Worm (Caenorhabditis elegans) whole organism, late embryonic: ENCODE results near the gene T14B1.1.

Experiments
- C08G9.2 ChIP-seq: sonication (generic microtip); optimal IDR thresholded peaks from 2 replicates; lab custom pipeline; 2016; ENCODE audit warnings: mild to moderate bottlenecking, missing genetic modification characterization, moderate library complexity, missing compliant biosample characterization
- C38D4.7 ChIP-seq: fragments of 200-800 bp; sonication (Bioruptor generic); optimal IDR thresholded peaks from 2 replicates; lab custom pipeline; 2018; ENCODE audit warnings: mild to moderate bottlenecking, missing genetic modification characterization, moderate library complexity, missing compliant biosample characterization
- F13H6.1 ChIP-seq: sonication (generic microtip); optimal IDR thresholded peaks from 2 replicates; lab custom pipeline; 2016; ENCODE audit warnings: missing genetic modification characterization, missing compliant biosample characterization
- K02D7.2 ChIP-seq: sonication (generic microtip); optimal IDR thresholded peaks from 2 replicates; lab custom pipeline; 2017; ENCODE audit warnings: mild to moderate bottlenecking, missing genetic modification characterization, missing compliant biosample characterization
- K09A11.1 ChIP-seq: sonication (generic microtip); optimal IDR thresholded peaks from 2 replicates; lab custom pipeline; 2017; ENCODE audit warnings: antibody characterized with exemption, mild to moderate bottlenecking, missing genetic modification characterization, missing compliant biosample characterization; ENCODE audit not compliant: insufficient read depth
- T23F11.4 ChIP-seq: fragments of 200-800 bp; sonication (Bioruptor generic); optimal IDR thresholded peaks from 2 replicates; lab custom pipeline; 2018; ENCODE audit warnings: mild to moderate bottlenecking, missing genetic modification characterization, missing compliant biosample characterization
- ahr-1 ChIP-seq: sonication (generic microtip); optimal IDR thresholded peaks from 2 replicates; lab custom pipeline; 2016; ENCODE audit warnings: missing genetic modification characterization, missing compliant biosample characterization
- ama-1 ChIP-seq: fragments of 150-350 bp; optimal IDR thresholded peaks from 2 replicates; lab custom pipeline; 2014
- ceh-14 ChIP-seq: sonication (generic microtip); optimal IDR thresholded peaks from 2 replicates; lab custom pipeline; 2016; ENCODE audit warnings: missing genotype, missing genetic modification characterization, missing compliant biosample characterization
- ceh-18 ChIP-seq: sonication (generic microtip); optimal IDR thresholded peaks from 2 replicates; lab custom pipeline; 2016; ENCODE audit warnings: missing genetic modification characterization, missing compliant biosample characterization
- ceh-19 ChIP-seq: fragments of 200-800 bp; sonication (Bioruptor generic); optimal IDR thresholded peaks from 2 replicates; lab custom pipeline; 2018; ENCODE audit warnings: mild to moderate bottlenecking, missing genetic modification characterization, missing compliant biosample characterization
- ceh-22 ChIP-seq: sonication (generic microtip); optimal IDR thresholded peaks from 2 replicates; lab custom pipeline; 2017; ENCODE audit warnings: missing biosample characterization, missing genetic modification characterization
- ceh-24 ChIP-seq: sonication (generic microtip); optimal IDR thresholded peaks from 2 replicates; lab custom pipeline; 2016; ENCODE audit warnings: mild to moderate bottlenecking, missing genetic modification characterization, missing compliant biosample characterization
- ceh-30 ChIP-seq: fragments of 150-350 bp; optimal IDR thresholded peaks from 2 replicates; lab custom pipeline; 2014; ENCODE audit warnings: missing biosample characterization, missing genetic modification characterization
- ceh-45 ChIP-seq: fragments of 200-800 bp; sonication (Bioruptor generic); IDR thresholded peaks from 2 replicates; pipeline ENCODE4 v1.3.6; 2022; ENCODE audit warnings: missing genetic modification reagents, missing genetic modification characterization, missing compliant biosample characterization
- ceh-48 ChIP-seq: sonication (generic microtip); optimal IDR thresholded peaks from 2 replicates; lab custom pipeline; 2016; ENCODE audit warnings: missing genetic modification characterization, inconsistent platforms, missing compliant biosample characterization
- ceh-6 ChIP-seq: fragments of 200-800 bp; sonication (Bioruptor generic); optimal IDR thresholded peaks from 2 replicates; lab custom pipeline; 2018; ENCODE audit warnings: mild to moderate bottlenecking, missing genetic modification characterization, missing compliant biosample characterization
- ceh-9 ChIP-seq: sonication (generic microtip); optimal IDR thresholded peaks from 2 replicates; lab custom pipeline; 2016; ENCODE audit warnings: mild to moderate bottlenecking, missing genetic modification characterization, inconsistent platforms, missing compliant biosample characterization
- dve-1 ChIP-seq: sonication (generic microtip); optimal IDR thresholded peaks from 2 replicates; lab custom pipeline; 2017; ENCODE audit warnings: antibody characterized with exemption, mild to moderate bottlenecking, missing genetic modification characterization, missing compliant biosample characterization
- ets-4 ChIP-seq: sonication (generic microtip); optimal IDR thresholded peaks from 2 replicates; lab custom pipeline; 2016; ENCODE audit warnings: missing genetic modification characterization, missing compliant biosample characterization
- eyg-1 ChIP-seq: sonication (generic microtip); optimal IDR thresholded peaks from 2 replicates; lab custom pipeline; 2016; ENCODE audit warnings: missing genotype, missing genetic modification characterization, missing compliant biosample characterization
- gmeb-2 ChIP-seq: sonication (generic microtip); optimal IDR thresholded peaks from 2 replicates; lab custom pipeline; 2016; ENCODE audit warnings: missing genetic modification characterization, inconsistent platforms, missing compliant biosample characterization
- hlh-15 ChIP-seq: sonication (generic microtip); optimal IDR thresholded peaks from 2 replicates; lab custom pipeline; 2016; ENCODE audit warnings: missing genetic modification characterization, missing compliant biosample characterization
- hlh-30 ChIP-seq: sonication (generic microtip); optimal IDR thresholded peaks from 2 replicates; lab custom pipeline; 2017; ENCODE audit warnings: antibody characterized with exemption, missing genetic modification characterization, missing compliant biosample characterization; ENCODE audit not compliant: insufficient read depth
- hlh-6 ChIP-seq: sonication (generic microtip); optimal IDR thresholded peaks from 2 replicates; lab custom pipeline; 2016; ENCODE audit warnings: missing genotype, missing genetic modification characterization, missing compliant biosample characterization
- madf-2 ChIP-seq: sonication (generic microtip); optimal IDR thresholded peaks from 2 replicates; lab custom pipeline; 2017; ENCODE audit warnings: missing genetic modification characterization, missing compliant biosample characterization
- mec-3 ChIP-seq: sonication (generic microtip); optimal IDR thresholded peaks from 2 replicates; lab custom pipeline; 2016; ENCODE audit warnings: borderline replicate concordance, missing genetic modification characterization, missing compliant biosample characterization
- nfya-1 ChIP-seq: sonication (generic microtip); optimal IDR thresholded peaks from 2 replicates; lab custom pipeline; 2017; ENCODE audit warnings: missing genetic modification characterization, mild to moderate bottlenecking, missing compliant biosample characterization, antibody characterized with exemption, moderate library complexity
- nhr-11 ChIP-seq: fragments of 150-350 bp; optimal IDR thresholded peaks from 2 replicates; lab custom pipeline; 2014; ENCODE audit warnings: missing biosample characterization, missing genetic modification characterization
- nhr-232 ChIP-seq: sonication (generic microtip); optimal IDR thresholded peaks from 2 replicates; lab custom pipeline; 2016; ENCODE audit warnings: missing genetic modification characterization, missing compliant biosample characterization
- npax-4 ChIP-seq: sonication (generic microtip); optimal IDR thresholded peaks from 2 replicates; lab custom pipeline; 2016; ENCODE audit warnings: missing genetic modification characterization, missing compliant biosample characterization
- pag-3 ChIP-seq: sonication (generic microtip); optimal IDR thresholded peaks from 2 replicates; lab custom pipeline; 2016; ENCODE audit warnings: missing compliant biosample characterization, missing genetic modification characterization, borderline replicate concordance
- pat-9 ChIP-seq: fragments of 200-800 bp; sonication (Bioruptor generic); optimal IDR thresholded peaks from 2 replicates; lab custom pipeline; 2018; ENCODE audit warnings: mild to moderate bottlenecking, missing genetic modification characterization, moderate library complexity, missing compliant biosample characterization
- pax-1 ChIP-seq: fragments of 150-350 bp; optimal IDR thresholded peaks from 2 replicates; lab custom pipeline; 2014; ENCODE audit warnings: missing biosample characterization, missing genetic modification characterization
- pha-4 ChIP-seq: fragments of 150-350 bp; optimal IDR thresholded peaks from 2 replicates; lab custom pipeline; 2018; ENCODE audit warnings: missing biosample characterization, missing genetic modification reagents, missing genetic modification characterization
- pqm-1 ChIP-seq: sonication (generic microtip); optimal IDR thresholded peaks from 2 replicates; lab custom pipeline; 2016; ENCODE audit warnings: missing genetic modification characterization, missing compliant biosample characterization
- pros-1 ChIP-seq: fragments of 150-350 bp; optimal IDR thresholded peaks from 2 replicates; lab custom pipeline; 2014; ENCODE audit warnings: missing biosample characterization, missing genetic modification reagents, missing genetic modification characterization
- sdc-2 ChIP-seq: sonication (generic microtip); optimal IDR thresholded peaks from 2 replicates; lab custom pipeline; 2016; ENCODE audit warnings: missing genotype, missing genetic modification characterization, missing compliant biosample characterization
- sox-2 ChIP-seq: fragments of 200-800 bp; sonication (Bioruptor generic); IDR thresholded peaks from 2 replicates; pipeline ENCODE4 v1.3.6; 2022; ENCODE audit warnings: missing genetic modification reagents, missing genetic modification characterization, missing compliant biosample characterization
- sox-4 ChIP-seq: sonication (generic microtip); optimal IDR thresholded peaks from 2 replicates; lab custom pipeline; 2017; ENCODE audit warnings: mild to moderate bottlenecking, missing genetic modification characterization, inconsistent platforms, missing compliant biosample characterization
- syd-9 ChIP-seq: sonication (generic microtip); optimal IDR thresholded peaks from 2 replicates; lab custom pipeline; 2016; ENCODE audit warnings: mild to moderate bottlenecking, missing genetic modification characterization, moderate library complexity, missing compliant biosample characterization
- tbx-7 ChIP-seq: sonication (generic microtip); optimal IDR thresholded peaks from 2 replicates; lab custom pipeline; 2016; ENCODE audit warnings: missing genotype, missing genetic modification characterization, missing compliant biosample characterization
- ttx-3 ChIP-seq: sonication (generic microtip); optimal IDR thresholded peaks from 2 replicates; lab custom pipeline; 2016; ENCODE audit warnings: missing genetic modification reagents, missing genetic modification characterization, missing compliant biosample characterization
- unc-55 ChIP-seq: sonication (generic microtip); optimal IDR thresholded peaks from 2 replicates; lab custom pipeline; 2017; ENCODE audit warnings: missing biosample characterization, missing genetic modification reagents, missing genetic modification characterization
- unc-86 ChIP-seq: sonication (generic microtip); optimal IDR thresholded peaks from 2 replicates; lab custom pipeline; 2016; ENCODE audit warnings: missing genetic modification characterization, missing compliant biosample characterization
- ztf-16 ChIP-seq: sonication (generic microtip); optimal IDR thresholded peaks from 2 replicates; lab custom pipeline; 2017; ENCODE audit warnings: missing genetic modification characterization, missing compliant biosample characterization

T14B1.1 gene

ce11 chrX:9640902-9641301, 27.6 kb downstream of the T14B1.1 start:
- TF ChIP-seq ama-1 (lab: Kevin White, UChicago), result no peak
- TF ChIP-seq ets-4 (tag; lab: Kevin White, UChicago), result no peak
- no peak for TF ChIP-seq pat-9 (tag; lab: Kevin White, UChicago)
- TF ChIP-seq ahr-1, result no peak
- TF ChIP-seq hlh-6 (tag; lab: Kevin White, UChicago), result no peak
- TF ChIP-seq unc-86, result no peak
- TF ChIP-seq madf-2 (tag; lab: Kevin White, UChicago), result no peak
- no peak for TF ChIP-seq dve-1 (tag; lab: Kevin White, UChicago)
- no peak for TF ChIP-seq sox-4 (tag; lab: Kevin White, UChicago)

- peak; percentile 67 for TF ChIP-seq hlh-30 (tag; lab: Kevin White, UChicago)
- no peak for TF ChIP-seq K09A11.1 (tag; lab: Kevin White, UChicago)
Measured at ce11 chrX:9638825-9639474, 29.6 kb downstream of the T14B1.1 start.

ce11 chrX:9637700-9638099, 30.8 kb downstream of the T14B1.1 start:
- peak; percentile 69 for TF ChIP-seq ceh-30
- TF ChIP-seq eyg-1 (tag; lab: Kevin White, UChicago), result peak; percentile 33
- no peak for TF ChIP-seq ama-1 (lab: Kevin White, UChicago)
- TF ChIP-seq ttx-3 (tag; lab: Kevin White, UChicago), result peak; percentile 84
- TF ChIP-seq pros-1 (tag; lab: Kevin White, UChicago), result peak; percentile 24
- TF ChIP-seq F13H6.1 (tag; lab: Kevin White, UChicago), result peak; percentile 61
- peak; percentile 66 for TF ChIP-seq syd-9
- TF ChIP-seq pax-1, result peak; percentile 5
- TF ChIP-seq ztf-16, result peak; percentile 72
- no peak for TF ChIP-seq unc-55
- peak; percentile 77 for TF ChIP-seq unc-86
- peak; percentile 64 for TF ChIP-seq C08G9.2
- TF ChIP-seq ceh-9 (tag; lab: Kevin White, UChicago), result peak; percentile 45
- peak; percentile 82 for TF ChIP-seq gmeb-2 (tag; lab: Kevin White, UChicago)
- no peak for TF ChIP-seq ets-4 (tag; lab: Kevin White, UChicago)
- TF ChIP-seq pat-9 (tag; lab: Kevin White, UChicago), result peak; percentile 78
- TF ChIP-seq ceh-45 (GFP tag; lab: Robert Waterston, UW), result peak; percentile 85
- peak; percentile 67 for TF ChIP-seq sdc-2 (tag; lab: Kevin White, UChicago)
- TF ChIP-seq ceh-14, result peak; percentile 84
- peak; percentile 71 for TF ChIP-seq npax-4 (tag; lab: Kevin White, UChicago)
- peak; percentile 44 for TF ChIP-seq nfya-1 (tag; lab: Kevin White, UChicago)
- TF ChIP-seq ceh-24 (tag; lab: Kevin White, UChicago), result peak; percentile 75
- peak; percentile 27 for TF ChIP-seq tbx-7
- TF ChIP-seq ceh-18 (tag; lab: Kevin White, UChicago), result peak; percentile 59
- TF ChIP-seq ceh-19 (GFP tag; lab: Kevin White, UChicago), result peak; percentile 71
- peak; percentile 79 for TF ChIP-seq pag-3 (tag; lab: Kevin White, UChicago)
- TF ChIP-seq sox-4 (tag; lab: Kevin White, UChicago), result peak; percentile 88
- peak; percentile 73 for TF ChIP-seq sox-2 (GFP tag; lab: Robert Waterston, UW)
- TF ChIP-seq nhr-11 (tag; lab: Kevin White, UChicago), result no peak
- peak; percentile 71 for TF ChIP-seq nhr-232 (tag; lab: Kevin White, UChicago)
- no peak for TF ChIP-seq hlh-30 (tag; lab: Kevin White, UChicago)
- TF ChIP-seq dve-1 (tag; lab: Kevin White, UChicago), result peak; percentile 71
- peak; percentile 77 for TF ChIP-seq C38D4.7 (GFP tag; lab: Kevin White, UChicago)
- peak; percentile 44 for TF ChIP-seq mec-3 (tag; lab: Kevin White, UChicago)
- TF ChIP-seq ahr-1, result peak; percentile 74
- TF ChIP-seq ceh-48 (tag; lab: Kevin White, UChicago), result peak; percentile 57
- TF ChIP-seq K02D7.2 (tag; lab: Kevin White, UChicago), result peak; percentile 89
- peak; percentile 75 for TF ChIP-seq hlh-6 (tag; lab: Kevin White, UChicago)
- TF ChIP-seq ceh-6 (GFP tag; lab: Kevin White, UChicago), result peak; percentile 90
- TF ChIP-seq ceh-22 (tag; lab: Kevin White, UChicago), result no peak
- no peak for TF ChIP-seq pqm-1 (tag; lab: Kevin White, UChicago)
- no peak for TF ChIP-seq pha-4 (tag; lab: Kevin White, UChicago)
- peak; percentile 76 for TF ChIP-seq hlh-15 (tag; lab: Kevin White, UChicago)
- TF ChIP-seq K09A11.1 (tag; lab: Kevin White, UChicago), result peak; percentile 73
- TF ChIP-seq T23F11.4 (GFP tag; lab: Kevin White, UChicago), result peak; percentile 79
